Fruit fly (Drosophila melanogaster) whole organism, embryonic: ENCODE results near the gene fred.

Source experiments
- Atf3 ChIP-seq: fragments of 200-800 bp; sonication (Bioruptor generic); optimal IDR thresholded peaks from 3 replicates; lab custom pipeline; 2016; ENCODE audit warnings: missing biosample characterization, missing genetic modification characterization
- Bgb ChIP-seq: fragments of 200-800 bp; sonication (Bioruptor generic); IDR thresholded peaks from 2 replicates; pipeline ENCODE4 v1.3.6; 2022; ENCODE audit warnings: missing biosample characterization, missing genetic modification characterization; ENCODE audit not compliant: partially characterized antibody
- CG14710 ChIP-seq: fragments of 200-800 bp; sonication (Bioruptor generic); optimal IDR thresholded peaks from 3 replicates; lab custom pipeline; 2019; ENCODE audit warnings: missing biosample characterization, mild to moderate bottlenecking, missing genetic modification characterization, moderate library complexity
- CG16863 ChIP-seq: fragments of 200-800 bp; sonication (Bioruptor generic); optimal IDR thresholded peaks from 3 replicates; lab custom pipeline; 2016; ENCODE audit warnings: missing biosample characterization, missing genetic modification characterization
- CG17912 ChIP-seq: fragments of 200-800 bp; sonication (Bioruptor generic); optimal IDR thresholded peaks from 2 replicates; lab custom pipeline; 2018; ENCODE audit warnings: missing biosample characterization, mild to moderate bottlenecking, missing genetic modification characterization
- CG1792 ChIP-seq: fragments of 200-800 bp; sonication (Bioruptor generic); optimal IDR thresholded peaks from 2 replicates; lab custom pipeline; 2016; ENCODE audit warnings: missing biosample characterization, missing genetic modification characterization
- CG2712 ChIP-seq: fragments of 200-800 bp; optimal IDR thresholded peaks from 3 replicates; lab custom pipeline; 2019; ENCODE audit warnings: missing biosample characterization, mild to moderate bottlenecking, missing genetic modification characterization, moderate library complexity
- CG31224 ChIP-seq: fragments of 200-800 bp; sonication (Bioruptor generic); IDR thresholded peaks from 2 replicates; pipeline ENCODE4 v1.3.6; 2022; ENCODE audit warnings: missing biosample characterization, missing genetic modification characterization
- CG3163 ChIP-seq: fragments of 200-800 bp; sonication (Bioruptor generic); optimal IDR thresholded peaks from 3 replicates; lab custom pipeline; 2016; ENCODE audit warnings: missing biosample characterization, missing genetic modification characterization
- CG32767 ChIP-seq: fragments of 200-800 bp; sonication (Bioruptor generic); IDR thresholded peaks from 2 replicates; pipeline ENCODE4 v1.3.6; 2022; ENCODE audit warnings: missing biosample characterization, missing genetic modification characterization
- CG42726 ChIP-seq: fragments of 200-800 bp; sonication (Bioruptor generic); IDR thresholded peaks from 2 replicates; pipeline ENCODE4 v1.3.6; 2022; ENCODE audit warnings: missing biosample characterization, missing genetic modification characterization; ENCODE audit not compliant: partially characterized antibody
- CG5180 ChIP-seq: fragments of 200-800 bp; sonication (Bioruptor generic); optimal IDR thresholded peaks from 3 replicates; lab custom pipeline; 2017; ENCODE audit warnings: missing biosample characterization, missing genetic modification characterization, mild to moderate bottlenecking, moderate library complexity, missing genetic modification reagents
- CG6272 ChIP-seq: fragments of 200-800 bp; sonication (Bioruptor generic); IDR thresholded peaks from 2 replicates; pipeline ENCODE4 v1.3.6; 2022; ENCODE audit warnings: missing biosample characterization, missing genetic modification characterization
- CG7745 ChIP-seq: fragments of 200-800 bp; sonication (Bioruptor generic); optimal IDR thresholded peaks from 2 replicates; lab custom pipeline; 2018; ENCODE audit warnings: missing biosample characterization, mild to moderate bottlenecking, missing genetic modification characterization, moderate library complexity
- CG8089 ChIP-seq: fragments of 200-800 bp; sonication (Bioruptor generic); optimal IDR thresholded peaks from 3 replicates; lab custom pipeline; 2016; ENCODE audit warnings: missing biosample characterization, missing genetic modification characterization
- CG8359 ChIP-seq: fragments of 200-800 bp; sonication (Bioruptor generic); optimal IDR thresholded peaks from 2 replicates; lab custom pipeline; 2017; ENCODE audit warnings: missing biosample characterization, mild to moderate bottlenecking, missing genetic modification characterization, borderline replicate concordance
- CG8924 ChIP-seq: fragments of 200-800 bp; optimal IDR thresholded peaks from 3 replicates; lab custom pipeline; 2019; ENCODE audit warnings: missing biosample characterization, mild to moderate bottlenecking, missing genetic modification characterization, moderate library complexity
- CHES-1-like ChIP-seq: fragments of 200-800 bp; sonication (Bioruptor generic); optimal IDR thresholded peaks from 2 replicates; lab custom pipeline; 2016; ENCODE audit warnings: missing biosample characterization, missing genetic modification characterization
- Dad ChIP-seq: fragments of 200-800 bp; sonication (Bioruptor generic); optimal IDR thresholded peaks from 3 replicates; lab custom pipeline; 2016; ENCODE audit warnings: missing biosample characterization, missing genetic modification characterization
- Dbx ChIP-seq: fragments of 200-800 bp; sonication (Bioruptor generic); IDR thresholded peaks from 3 replicates; pipeline ENCODE4 v1.3.6; 2022; ENCODE audit warnings: missing biosample characterization, missing genetic modification characterization
- Deaf1 ChIP-seq: fragments of 200-800 bp; optimal IDR thresholded peaks from 3 replicates; lab custom pipeline; 2019; ENCODE audit warnings: missing biosample characterization, mild to moderate bottlenecking, missing genetic modification characterization, moderate library complexity
- Doc2 ChIP-seq: fragments of 200-800 bp; sonication (Bioruptor generic); IDR thresholded peaks from 2 replicates; pipeline ENCODE4 v1.3.6; 2022; ENCODE audit warnings: missing biosample characterization, missing genetic modification characterization
- Dref ChIP-seq: fragments of 200-800 bp; sonication (Bioruptor generic); IDR thresholded peaks from 2 replicates; pipeline ENCODE4 v1.3.6; 2022; ENCODE audit warnings: missing biosample characterization, missing genetic modification characterization
- Drgx ChIP-seq: fragments of 200-800 bp; sonication (Bioruptor generic); IDR thresholded peaks from 2 replicates; pipeline ENCODE4 v1.3.6; 2022; ENCODE audit warnings: missing biosample characterization, missing genetic modification characterization
- E2f2 ChIP-seq: fragments of 200-800 bp; sonication (Bioruptor generic); IDR thresholded peaks from 2 replicates; pipeline ENCODE4 v1.3.6; 2022; ENCODE audit warnings: missing biosample characterization, missing genetic modification characterization
- Fer3 ChIP-seq: fragments of 200-800 bp; sonication (Bioruptor generic); optimal IDR thresholded peaks from 2 replicates; lab custom pipeline; 2018; ENCODE audit warnings: missing biosample characterization, mild to moderate bottlenecking, missing genetic modification characterization, moderate library complexity
- GATAe ChIP-seq: fragments of 200-800 bp; sonication (Bioruptor generic); conservative IDR thresholded peaks from 2 replicates; pipeline ENCODE4 v1.3.6; 2022; ENCODE audit warnings: missing biosample characterization, missing genetic modification characterization
- HmgZ ChIP-seq: fragments of 200-800 bp; sonication (Bioruptor generic); optimal IDR thresholded peaks from 2 replicates; lab custom pipeline; 2018; ENCODE audit warnings: missing biosample characterization, mild to moderate bottlenecking, missing genetic modification characterization
- Hr3 ChIP-seq: fragments of 200-800 bp; sonication (Bioruptor generic); optimal IDR thresholded peaks from 3 replicates; lab custom pipeline; 2016; ENCODE audit warnings: missing biosample characterization, missing genetic modification characterization
- Lhr ChIP-seq: fragments of 200-800 bp; sonication (Bioruptor generic); optimal IDR thresholded peaks from 3 replicates; lab custom pipeline; 2017; ENCODE audit warnings: mild to moderate bottlenecking, missing biosample characterization, missing genetic modification reagents, missing genetic modification characterization
- Mad ChIP-seq: fragments of 200-800 bp; sonication (Bioruptor generic); optimal IDR thresholded peaks from 2 replicates; lab custom pipeline; 2016; ENCODE audit warnings: missing biosample characterization, missing genetic modification characterization
- NK7.1 ChIP-seq: fragments of 200-800 bp; sonication (Bioruptor generic); optimal IDR thresholded peaks from 3 replicates; lab custom pipeline; 2016; ENCODE audit warnings: missing biosample characterization, missing genetic modification characterization
- Optix ChIP-seq: fragments of 200-800 bp; sonication (Bioruptor generic); IDR thresholded peaks from 3 replicates; pipeline ENCODE4 v1.3.6; 2022; ENCODE audit warnings: missing biosample characterization, missing genetic modification characterization
- Rfx ChIP-seq: fragments of 200-800 bp; sonication (Bioruptor generic); IDR thresholded peaks from 2 replicates; pipeline ENCODE4 v1.3.6; 2022; ENCODE audit warnings: missing biosample characterization, missing genetic modification characterization
- aop ChIP-seq: fragments of 200-800 bp; sonication (Bioruptor generic); IDR thresholded peaks from 2 replicates; pipeline ENCODE4 v1.3.6; 2022; ENCODE audit warnings: missing biosample characterization, missing genetic modification characterization
- ap ChIP-seq: fragments of 200-800 bp; sonication (Bioruptor generic); IDR thresholded peaks from 2 replicates; pipeline ENCODE4 v1.3.6; 2022; ENCODE audit warnings: missing biosample characterization, missing genetic modification characterization
- ase ChIP-seq: fragments of 200-800 bp; sonication (Bioruptor generic); IDR thresholded peaks from 3 replicates; pipeline ENCODE4 v1.3.6; 2022; ENCODE audit warnings: missing biosample characterization, missing genetic modification characterization
- az2 ChIP-seq: fragments of 200-800 bp; sonication (Bioruptor generic); optimal IDR thresholded peaks from 3 replicates; lab custom pipeline; 2016; ENCODE audit warnings: missing biosample characterization, missing genetic modification characterization
- cas ChIP-seq: fragments of 200-800 bp; sonication (Bioruptor generic); IDR thresholded peaks from 2 replicates; pipeline ENCODE4 v1.3.6; 2022; ENCODE audit warnings: missing biosample characterization, missing genetic modification characterization
- caup ChIP-seq: fragments of 200-800 bp; sonication (Bioruptor generic); optimal IDR thresholded peaks from 3 replicates; lab custom pipeline; 2017; ENCODE audit warnings: missing biosample characterization, mild to moderate bottlenecking, missing genetic modification characterization, moderate library complexity; ENCODE audit not compliant: severe bottlenecking
- ci ChIP-seq: fragments of 200-800 bp; sonication (Bioruptor generic); IDR thresholded peaks from 3 replicates; pipeline ENCODE4 v1.3.6; 2022; ENCODE audit warnings: missing biosample characterization, missing genetic modification characterization
- cwo ChIP-seq: fragments of 200-800 bp; sonication (Bioruptor generic); optimal IDR thresholded peaks from 3 replicates; lab custom pipeline; 2017; ENCODE audit warnings: missing biosample characterization, missing genetic modification characterization, mild to moderate bottlenecking, moderate library complexity, missing genetic modification reagents
- dmrt11E ChIP-seq: fragments of 200-800 bp; sonication (Bioruptor generic); optimal IDR thresholded peaks from 3 replicates; lab custom pipeline; 2018; ENCODE audit warnings: missing biosample characterization, mild to moderate bottlenecking, missing genetic modification characterization, moderate library complexity
- ems ChIP-seq: fragments of 200-800 bp; sonication (Bioruptor generic); optimal IDR thresholded peaks from 3 replicates; lab custom pipeline; 2016; ENCODE audit warnings: missing biosample characterization, missing genetic modification characterization
- eve ChIP-seq, 2 experiments: fragments of >200 bp; optimal IDR thresholded peaks; 2 replicates each; lab custom pipeline; 2017; ENCODE audit warnings: missing biosample characterization in 2 of 2, missing genetic modification characterization in 2 of 2
- fd102C ChIP-seq: fragments of 200-800 bp; sonication (Bioruptor generic); optimal IDR thresholded peaks from 2 replicates; lab custom pipeline; 2018; ENCODE audit warnings: missing biosample characterization, mild to moderate bottlenecking, missing genetic modification characterization, moderate library complexity
- kah ChIP-seq: fragments of 200-800 bp; sonication (Bioruptor generic); optimal IDR thresholded peaks from 2 replicates; lab custom pipeline; 2018; ENCODE audit warnings: missing biosample characterization, mild to moderate bottlenecking, missing genetic modification characterization
- mld ChIP-seq: fragments of 200-800 bp; sonication (Bioruptor generic); IDR thresholded peaks from 3 replicates; pipeline ENCODE4 v1.3.6; 2022; ENCODE audit warnings: missing biosample characterization, missing genetic modification characterization; ENCODE audit not compliant: partially characterized antibody
- pum ChIP-seq: fragments of 200-800 bp; sonication (Bioruptor generic); optimal IDR thresholded peaks from 2 replicates; lab custom pipeline; 2016; ENCODE audit warnings: missing biosample characterization, missing genetic modification characterization
- seq ChIP-seq: fragments of 200-800 bp; sonication (Bioruptor generic); IDR thresholded peaks from 2 replicates; pipeline ENCODE4 v1.3.6; 2022; ENCODE audit warnings: missing biosample characterization, missing genetic modification characterization
- slp2 ChIP-seq: fragments of 200-800 bp; sonication (Bioruptor generic); optimal IDR thresholded peaks from 2 replicates; lab custom pipeline; 2016; ENCODE audit warnings: missing biosample characterization, missing genetic modification characterization
- so ChIP-seq: fragments of 200-800 bp; sonication (Bioruptor generic); IDR thresholded peaks from 3 replicates; pipeline ENCODE4 v1.3.6; 2022; ENCODE audit warnings: missing biosample characterization, missing genetic modification characterization

The fred gene

dm6 chr2L:3856372-3856771 lies 135.1 kb downstream of the fred start (continued):
- TF ChIP-seq so (GFP tag; lab: Robert Waterston, UW): no peak
- TF ChIP-seq CG6272 (GFP tag; lab: Robert Waterston, UW): no peak
- no peak for TF ChIP-seq ase (GFP tag; lab: Robert Waterston, UW)
- peak in 1 of 2 experiments; percentile 86 for TF ChIP-seq eve (GFP tag; optimal IDR thresholded peaks at IDR 0.05; lab: Kevin White, UChicago)
- TF ChIP-seq CG42726 (GFP tag; lab: Robert Waterston, UW): no peak
- no peak for TF ChIP-seq Doc2 (GFP tag; lab: Robert Waterston, UW)
- TF ChIP-seq ap (GFP tag; lab: Robert Waterston, UW): no peak
- TF ChIP-seq ci (GFP tag; lab: Robert Waterston, UW): no peak
- no peak for TF ChIP-seq CG3163
- TF ChIP-seq CG1792 (GFP tag; lab: Kevin White, UChicago): peak; percentile 15
- TF ChIP-seq kah (GFP tag; lab: Kevin White, UChicago): no peak
- TF ChIP-seq Lhr (GFP tag; lab: Kevin White, UChicago): no peak
- no peak for TF ChIP-seq seq (GFP tag; lab: Robert Waterston, UW)
- no peak for TF ChIP-seq Drgx
- TF ChIP-seq GATAe (GFP tag; lab: Robert Waterston, UW): no peak
- TF ChIP-seq CG32767 (GFP tag; lab: Robert Waterston, UW): no peak
- TF ChIP-seq Dbx (GFP tag; lab: Robert Waterston, UW): no peak
- no peak for TF ChIP-seq Bgb (GFP tag; lab: Robert Waterston, UW)
- TF ChIP-seq CG17912 (GFP tag; lab: Kevin White, UChicago): no peak
- TF ChIP-seq az2 (GFP tag; lab: Kevin White, UChicago): peak; percentile 39
- TF ChIP-seq Fer3: no peak
- no peak for TF ChIP-seq Deaf1 (tag; lab: Kevin White, UChicago)
- peak; percentile 11 for TF ChIP-seq Atf3 (GFP tag; lab: Kevin White, UChicago)
- no peak for TF ChIP-seq CG8089 (GFP tag; lab: Kevin White, UChicago)
- peak; percentile 21 for TF ChIP-seq CG8359 (GFP tag; lab: Kevin White, UChicago)
- TF ChIP-seq HmgZ: no peak
- TF ChIP-seq caup (GFP tag; lab: Kevin White, UChicago): no peak
- no peak for TF ChIP-seq cwo (GFP tag; lab: Kevin White, UChicago)
- no peak for TF ChIP-seq ems (GFP tag; lab: Kevin White, UChicago)
- TF ChIP-seq mld (GFP tag; lab: Robert Waterston, UW): no peak
- TF ChIP-seq Mad (GFP tag; lab: Kevin White, UChicago): no peak
- peak; percentile 12 for TF ChIP-seq pum (GFP tag; lab: Kevin White, UChicago)
- TF ChIP-seq CG7745: no peak
- no peak for TF ChIP-seq cas (GFP tag; lab: Robert Waterston, UW)
- TF ChIP-seq CHES-1-like (GFP tag; lab: Kevin White, UChicago): no peak
- no peak for TF ChIP-seq aop (GFP tag; lab: Robert Waterston, UW)
- no peak for TF ChIP-seq fd102C
- TF ChIP-seq Hr3 (GFP tag; lab: Kevin White, UChicago): peak; percentile 33
- TF ChIP-seq Rfx (GFP tag; lab: Robert Waterston, UW): no peak
- TF ChIP-seq Dref: no peak
- no peak for TF ChIP-seq E2f2 (GFP tag; lab: Robert Waterston, UW)
- peak; percentile 49 for TF ChIP-seq CG8924 (tag; lab: Kevin White, UChicago)
- no peak for TF ChIP-seq CG5180
- TF ChIP-seq CG2712 (tag; lab: Kevin White, UChicago): peak; percentile 82
- TF ChIP-seq CG31224: no peak
- TF ChIP-seq NK7.1: no peak
- TF ChIP-seq Dad (GFP tag; lab: Kevin White, UChicago): no peak
- no peak for TF ChIP-seq Optix
- peak; percentile 76 for TF ChIP-seq dmrt11E (tag; lab: Kevin White, UChicago)
- TF ChIP-seq CG16863 (GFP tag; lab: Kevin White, UChicago): peak; percentile 46
- TF ChIP-seq CG14710: peak; percentile 64
- TF ChIP-seq slp2 (GFP tag; lab: Kevin White, UChicago): peak; percentile 3
